Fruit fly (Drosophila melanogaster): ENCODE measurements around the gene CG9121.

Gene CG9121

DNA sequence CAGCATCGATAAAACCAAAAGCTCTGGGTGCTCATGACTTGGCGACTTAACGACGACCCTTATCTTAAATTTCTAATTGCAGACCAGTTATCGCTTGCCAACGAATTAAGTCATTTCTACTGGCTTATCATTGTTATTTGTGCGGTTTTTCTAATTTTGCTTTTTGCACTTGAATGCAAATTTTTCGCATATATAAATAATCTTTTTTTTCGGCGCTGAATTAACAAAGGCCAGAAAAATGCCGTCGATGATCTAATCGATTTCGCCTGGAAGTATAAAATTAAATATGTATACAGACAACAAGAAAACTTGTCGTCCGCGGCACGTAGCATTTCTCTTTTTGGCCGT is 49.3 kb downstream of the CG9121 start:
- no peak for TF ChIP-seq Sin3A (optimal IDR thresholded peaks at IDR 0.05)
- no peak for TF ChIP-seq insv (optimal IDR thresholded peaks at IDR 0.05)
- no peak for TF ChIP-seq ttk (optimal IDR thresholded peaks at IDR 0.05)

DNA sequence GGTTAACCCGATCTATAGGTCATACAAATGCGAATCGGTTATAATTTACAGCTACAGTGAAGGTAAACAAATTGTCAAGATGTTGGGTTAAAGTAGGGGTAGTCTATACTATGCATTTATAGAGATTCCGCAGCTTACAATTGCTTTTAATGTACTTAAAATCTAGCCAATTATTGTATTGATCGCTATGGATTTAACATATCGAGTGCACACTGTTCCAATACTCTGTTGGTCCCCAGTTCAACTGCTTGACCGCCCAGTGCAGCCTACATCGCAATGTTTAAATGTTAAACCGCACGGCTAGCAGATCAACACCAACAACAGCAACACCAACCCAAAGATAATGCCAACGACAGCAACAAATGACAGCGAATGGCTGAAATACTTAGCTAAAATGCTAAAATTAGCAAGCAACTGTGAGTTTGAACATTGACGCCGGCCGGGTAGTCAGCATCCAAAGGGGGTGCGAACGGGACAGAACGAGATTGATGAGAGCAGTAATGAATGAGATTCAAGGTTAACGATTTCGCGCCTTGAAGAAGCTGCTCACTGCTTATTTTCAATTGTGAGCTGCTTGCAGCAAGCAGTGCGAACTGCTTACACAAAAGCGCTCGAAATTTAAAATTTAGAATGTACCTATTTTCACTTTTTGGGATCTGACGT is 49.8 kb downstream of the CG9121 start:
- TF ChIP-seq Sin3A (optimal IDR thresholded peaks at IDR 0.05) = no peak
- TF ChIP-seq ttk (optimal IDR thresholded peaks at IDR 0.05) = no peak
- no peak for TF ChIP-seq psq (optimal IDR thresholded peaks at IDR 0.05)
- TF ChIP-seq Myc (optimal IDR thresholded peaks at IDR 0.05) = no peak
- TF ChIP-seq insv (optimal IDR thresholded peaks at IDR 0.05) = no peak
- TF ChIP-seq h (optimal IDR thresholded peaks at IDR 0.05) = no peak

DNA sequence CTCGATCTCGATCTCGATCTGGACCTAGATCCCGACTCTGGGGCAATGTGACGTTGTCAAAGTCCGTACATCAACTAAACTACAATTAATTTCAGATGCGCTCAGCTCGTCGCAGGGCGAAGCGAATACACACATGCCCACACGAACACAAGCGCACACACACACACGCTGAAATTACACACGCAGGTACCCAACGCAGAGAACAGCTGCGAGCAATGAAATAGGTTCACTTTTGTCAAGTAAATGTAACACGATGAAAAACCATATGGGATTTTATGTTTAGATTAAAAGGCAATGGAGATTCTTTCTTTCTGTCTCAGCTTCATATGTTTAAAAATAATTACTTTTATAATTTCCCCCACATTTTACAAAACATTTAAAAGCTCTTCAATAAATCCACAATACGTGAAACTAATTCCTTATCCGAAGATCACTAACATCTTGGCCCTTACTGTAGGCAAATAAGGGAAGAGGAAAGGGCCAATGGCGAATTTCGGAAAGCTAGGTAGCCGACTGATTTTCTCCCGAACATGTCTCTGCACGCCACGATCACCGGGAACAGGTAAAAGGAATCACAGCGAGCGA is 50.5 kb downstream of the CG9121 start:
- TF ChIP-seq ttk (optimal IDR thresholded peaks at IDR 0.05) (no peak), Myc (optimal IDR thresholded peaks at IDR 0.05) (no peak), h (optimal IDR thresholded peaks at IDR 0.05) (no peak), insv (optimal IDR thresholded peaks at IDR 0.05) (no peak), psq (optimal IDR thresholded peaks at IDR 0.05) (no peak), Sin3A (optimal IDR thresholded peaks at IDR 0.05) (no peak)

DNA sequence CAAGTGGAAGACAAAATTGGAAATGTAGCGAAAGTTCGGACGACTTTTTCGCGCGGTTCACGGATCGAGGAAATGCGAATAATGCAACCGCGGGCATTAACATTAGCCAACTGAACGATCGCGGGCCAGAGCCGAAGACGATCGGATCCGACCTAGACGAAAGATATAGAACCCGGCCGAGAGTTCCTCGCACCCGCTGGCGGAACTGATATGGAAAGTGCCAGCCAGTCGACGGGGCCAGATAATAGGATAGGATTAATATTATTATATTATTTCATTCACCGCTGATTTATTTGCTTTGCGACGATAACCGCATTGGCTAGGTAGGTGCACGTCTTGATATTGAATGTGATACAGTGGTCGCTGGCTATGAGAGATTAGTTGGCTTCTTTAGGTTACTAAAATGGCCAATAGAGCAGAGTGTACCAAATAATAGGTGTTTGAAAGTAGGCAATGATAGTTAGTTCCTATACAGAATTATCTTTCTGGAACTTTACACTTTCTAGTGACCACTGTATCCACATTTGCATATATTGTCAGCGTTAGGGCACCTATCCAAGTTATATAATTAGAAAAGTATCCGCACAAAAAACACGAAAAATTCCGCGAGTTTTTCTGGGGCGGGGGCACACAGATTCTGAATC is 51.4 kb downstream of the CG9121 start:
- TF ChIP-seq ttk (optimal IDR thresholded peaks at IDR 0.05) (no peak), h (optimal IDR thresholded peaks at IDR 0.05) (no peak), Myc (optimal IDR thresholded peaks at IDR 0.05) (no peak), psq (optimal IDR thresholded peaks at IDR 0.05) (no peak), Sin3A (optimal IDR thresholded peaks at IDR 0.05) (no peak), insv (optimal IDR thresholded peaks at IDR 0.05) (no peak)

DNA sequence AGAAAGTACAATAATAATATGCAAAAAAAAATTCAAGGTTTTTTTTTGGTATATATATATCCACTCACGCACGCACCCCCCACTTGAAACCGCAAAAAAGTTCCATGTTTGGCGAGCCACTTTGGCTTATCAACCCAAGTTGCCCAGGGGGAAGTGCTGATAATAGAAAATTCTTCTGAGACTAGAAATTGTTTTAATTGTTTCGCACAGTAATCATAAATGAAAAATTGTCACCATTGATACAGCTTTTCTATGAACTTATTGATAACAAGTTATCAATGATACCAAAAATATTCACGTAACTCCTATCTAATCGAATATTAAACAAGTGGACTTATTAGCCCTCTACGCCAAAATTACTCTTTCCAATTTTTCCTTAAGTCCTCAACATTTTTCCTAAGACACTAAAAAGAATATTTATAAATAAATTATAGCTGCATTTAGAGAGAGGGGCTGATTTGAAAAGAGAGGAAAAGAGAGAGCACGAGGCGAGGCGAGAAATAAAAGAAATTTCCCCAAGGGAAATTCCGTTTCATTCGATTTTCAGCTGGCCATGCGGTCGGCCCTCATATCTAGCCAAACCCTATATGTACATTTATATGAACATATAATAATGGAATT is 52.2 kb downstream of the CG9121 start:
- TF ChIP-seq ttk (optimal IDR thresholded peaks at IDR 0.05) (no peak), Sin3A (optimal IDR thresholded peaks at IDR 0.05) (no peak), insv (optimal IDR thresholded peaks at IDR 0.05) (no peak), Myc (optimal IDR thresholded peaks at IDR 0.05) (no peak), h (optimal IDR thresholded peaks at IDR 0.05) (no peak), psq (optimal IDR thresholded peaks at IDR 0.05) (no peak)

DNA sequence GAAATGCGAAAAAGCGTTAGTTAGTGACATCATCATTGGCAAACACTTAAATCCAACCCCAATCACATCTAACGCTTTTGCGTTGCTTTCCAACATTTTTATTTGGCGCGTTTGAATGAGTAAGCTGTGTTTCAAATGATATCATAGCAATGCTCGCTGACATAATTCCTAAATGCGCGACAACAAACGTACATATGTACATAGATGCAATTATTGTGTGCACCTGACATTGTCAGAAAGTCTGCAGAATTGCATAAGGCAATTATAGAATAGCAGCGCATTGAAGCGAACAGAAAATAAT is 52.7 kb downstream of the CG9121 start:
- TF ChIP-seq psq (optimal IDR thresholded peaks at IDR 0.05) = no peak
- TF ChIP-seq Sin3A (optimal IDR thresholded peaks at IDR 0.05) = no peak
- no peak for TF ChIP-seq ttk (optimal IDR thresholded peaks at IDR 0.05)
- no peak for TF ChIP-seq h (optimal IDR thresholded peaks at IDR 0.05)
- no peak for TF ChIP-seq insv (optimal IDR thresholded peaks at IDR 0.05)
- no peak for TF ChIP-seq Myc (optimal IDR thresholded peaks at IDR 0.05)
